Worm (Caenorhabditis elegans) whole organism, L1 larva: Measurements from ENCODE around the gene PDB1.1.

Experiments used
- C16A3.4 ChIP-seq: fragments of 150-350 bp; optimal IDR thresholded peaks from 2 replicates; lab custom pipeline; 2014; ENCODE audit warnings: missing biosample characterization, missing genetic modification characterization
- ceh-8 ChIP-seq: fragments of 200-800 bp; sonication (Bioruptor generic); optimal IDR thresholded peaks from 2 replicates; lab custom pipeline; 2018; ENCODE audit warnings: mild to moderate bottlenecking, missing genetic modification characterization, moderate library complexity, missing compliant biosample characterization
- efl-1 ChIP-seq, 4 experiments: fragments of 150-350 bp; optimal IDR thresholded peaks in 3 of 4; peaks in 1 of 4; 1 replicate in 1 of 4; 2 replicates in 3 of 4; lab custom pipeline; 2014; ENCODE audit warnings: missing biosample characterization in 2 of 4, missing genetic modification characterization in 2 of 4, missing genetic modification reagents in 2 of 4
- efl-3 ChIP-seq: fragments of 200-800 bp; sonication (Bioruptor generic); optimal IDR thresholded peaks from 2 replicates; lab custom pipeline; 2018; ENCODE audit warnings: mild to moderate bottlenecking, missing genetic modification characterization, missing compliant biosample characterization
- egl-27 ChIP-seq, 2 experiments: fragments of 150-350 bp in 1 of 2; sonication (generic microtip); optimal IDR thresholded peaks; 3 replicates each; lab custom pipeline; 2017 to 2018; ENCODE audit warnings: missing biosample characterization in 2 of 2, missing genetic modification characterization in 2 of 2, missing genetic modification reagents in 2 of 2
- fkh-10 ChIP-seq: sonication (generic microtip); optimal IDR thresholded peaks from 2 replicates; lab custom pipeline; 2017; ENCODE audit warnings: missing biosample characterization, missing genetic modification reagents, missing genetic modification characterization
- hlh-4 ChIP-seq: sonication (generic microtip); optimal IDR thresholded peaks from 2 replicates; lab custom pipeline; 2016; ENCODE audit warnings: mild to moderate bottlenecking, missing genetic modification characterization, missing compliant biosample characterization
- lin-15B ChIP-seq: fragments of 150-350 bp; sonication (generic microtip); optimal IDR thresholded peaks from 3 replicates; lab custom pipeline; 2014; ENCODE audit warnings: missing biosample characterization, missing genetic modification characterization
- nhr-20 ChIP-seq: sonication (generic microtip); optimal IDR thresholded peaks from 2 replicates; lab custom pipeline; 2016; ENCODE audit warnings: mild to moderate bottlenecking, missing genetic modification characterization, missing compliant biosample characterization
- rnt-1 ChIP-seq: sonication (generic microtip); optimal IDR thresholded peaks from 2 replicates; lab custom pipeline; 2016; ENCODE audit warnings: mild to moderate bottlenecking, missing genetic modification characterization, moderate library complexity, missing compliant biosample characterization
- unc-130 ChIP-seq: fragments of 150-350 bp; optimal IDR thresholded peaks from 2 replicates; lab custom pipeline; 2017; ENCODE audit warnings: missing biosample characterization, missing genetic modification characterization, inconsistent platforms
- unc-98 ChIP-seq: fragments of 200-800 bp; sonication (Bioruptor generic); IDR thresholded peaks from 2 replicates; pipeline ENCODE4 v1.3.6; 2022; ENCODE audit warnings: missing genetic modification characterization, missing compliant biosample characterization
- ztf-11 ChIP-seq, 2 experiments: sonication (generic microtip); optimal IDR thresholded peaks; 2 replicates each; lab custom pipeline; 2016 to 2017; ENCODE audit warnings: missing genetic modification characterization in 2 of 2, missing biosample characterization in 1 of 2, missing compliant biosample characterization in 1 of 2

PDB1.1 gene

DNA sequence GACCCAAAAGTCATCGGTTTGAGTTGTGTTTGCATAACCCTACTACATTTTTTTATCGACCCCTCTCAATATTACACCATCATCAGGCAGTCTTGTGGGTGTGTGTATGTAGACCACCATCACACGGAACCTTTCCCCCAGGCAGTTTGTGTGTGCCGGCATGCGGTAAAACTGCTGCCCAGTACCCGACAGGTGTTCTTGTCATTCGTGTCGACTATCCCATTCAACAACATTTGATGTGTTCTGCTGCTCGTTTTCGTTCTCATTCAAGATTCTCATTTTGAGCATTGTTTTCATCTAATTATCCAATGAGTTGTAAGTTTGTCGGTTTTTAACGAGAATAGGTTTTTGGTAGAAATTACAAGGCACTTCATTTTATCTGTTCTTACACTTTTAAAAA lies 36.3 kb downstream of the PDB1.1 start:
- TF ChIP-seq nhr-20 (tag; lab: Kevin White, UChicago) (no peak), rnt-1 (tag; lab: Kevin White, UChicago) (peak; percentile 45), C16A3.4 (tag; lab: Kevin White, UChicago) (no peak), hlh-4 (tag; lab: Kevin White, UChicago) (no peak), unc-98 (GFP tag; lab: Robert Waterston, UW) (no peak), efl-1 (optimal IDR thresholded peaks at IDR 0.05; lab: Kevin White, UChicago) (no peak), efl-1 (GFP tag; optimal IDR thresholded peaks at IDR 0.05 in 1 of 2; lab: Kevin White, UChicago) (peak in 1 of 2 experiments; percentile 42)

DNA sequence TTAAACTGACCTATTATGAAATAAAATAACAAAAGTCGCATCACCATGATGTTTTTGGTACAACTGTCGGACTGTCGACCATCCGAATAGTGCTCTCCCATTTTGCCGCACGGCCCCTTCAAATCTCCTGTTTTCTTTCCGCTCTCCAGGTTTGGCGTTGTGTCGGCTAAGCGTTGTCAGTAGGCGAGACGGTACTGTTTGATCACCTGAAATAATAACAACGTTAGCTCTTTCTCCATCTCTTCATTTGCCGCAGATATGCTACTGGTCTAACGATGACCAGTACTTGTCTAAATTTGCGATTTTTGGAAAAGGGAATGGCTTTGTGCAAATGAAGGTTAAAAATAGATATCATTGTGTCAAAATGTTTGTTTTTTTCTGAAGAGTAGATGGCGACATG lies 39.3 kb downstream of the PDB1.1 start, which contains the start of gene chts-1:
TSS of gene chts-1 (minus strand) at position 101 of the 400 bp plus-strand sequence.
- TF ChIP-seq lin-15B (tag; lab: Kevin White, UChicago) (no peak), hlh-4 (tag; lab: Kevin White, UChicago) (no peak)

DNA sequence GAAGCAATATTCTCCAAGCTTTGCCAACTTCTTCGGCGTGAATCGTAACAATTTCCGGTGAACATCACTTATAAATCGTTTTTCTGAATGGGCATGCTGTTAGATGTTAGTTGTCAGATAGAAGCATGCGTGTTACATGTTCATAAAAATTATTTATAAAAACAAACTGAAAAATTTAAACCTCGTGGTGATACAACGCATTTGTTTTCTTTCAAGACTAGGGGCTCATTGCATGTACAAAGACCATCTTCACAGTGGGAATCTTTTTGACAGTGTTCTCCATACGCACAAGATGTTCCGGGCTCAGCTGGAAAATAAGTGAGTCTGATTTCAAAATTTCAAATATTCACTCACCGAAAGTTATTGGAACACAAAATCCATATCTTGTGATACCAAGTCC lies 46.2 kb downstream of the PDB1.1 start:
- no peak for TF ChIP-seq egl-27 (tag; optimal IDR thresholded peaks at IDR 0.05; lab: Kevin White, UChicago)
- TF ChIP-seq efl-1 (optimal IDR thresholded peaks at IDR 0.05; lab: Kevin White, UChicago): no peak
- TF ChIP-seq efl-1 (GFP tag; optimal IDR thresholded peaks at IDR 0.05 in 1 of 2; lab: Kevin White, UChicago): peak in 1 of 2 experiments; percentile 82

DNA sequence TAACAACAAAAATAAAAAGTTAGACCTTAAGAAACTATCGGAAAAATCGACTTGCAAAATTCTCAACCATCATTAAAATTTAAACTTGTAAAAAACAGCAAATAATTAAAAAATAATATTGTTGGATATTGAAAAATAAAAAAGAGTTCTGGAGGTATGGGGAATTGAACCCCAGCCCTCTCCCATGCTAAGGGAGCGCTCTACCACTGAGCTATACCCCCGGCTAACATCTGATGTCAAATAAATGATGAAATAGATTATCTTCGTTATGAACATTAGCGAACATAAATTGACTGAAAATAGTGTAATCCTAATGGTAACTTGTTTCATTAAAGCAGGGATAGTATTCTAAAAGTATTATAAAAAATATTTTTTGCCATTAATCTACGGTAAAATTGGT lies 51.7 kb downstream of the PDB1.1 start:
- no peak for TF ChIP-seq ztf-11 (tag; optimal IDR thresholded peaks at IDR 0.05; lab: Kevin White, UChicago)
- no peak for TF ChIP-seq unc-130 (tag; lab: Kevin White, UChicago)
- TF ChIP-seq fkh-10 (GFP tag; lab: Kevin White, UChicago): no peak
- no peak for TF ChIP-seq efl-3 (GFP tag; lab: Kevin White, UChicago)
- no peak for TF ChIP-seq ceh-8
